Worm (Caenorhabditis elegans): Measurements from ENCODE around the gene ZK757.2.

Gene ZK757.2

DNA sequence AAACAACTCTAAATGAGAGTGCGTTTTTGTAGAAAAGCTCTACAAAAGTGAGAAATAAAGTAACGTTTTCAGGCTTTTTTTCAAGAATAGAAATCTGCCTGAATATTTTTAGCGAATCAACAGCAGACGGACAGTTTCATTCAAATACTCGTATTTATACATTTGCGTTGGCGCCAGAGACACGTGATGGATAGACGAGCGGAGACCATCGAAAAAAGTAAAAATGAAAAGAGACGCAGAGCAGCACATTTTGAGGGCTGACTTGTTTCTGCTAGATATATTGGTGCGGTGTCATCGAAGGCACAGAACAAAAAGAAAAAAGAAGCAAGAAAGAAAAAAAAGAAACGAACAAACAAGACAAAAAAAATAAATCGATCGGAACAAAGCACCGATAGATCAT, 52.7 kb downstream of the ZK757.2 start:
- TF ChIP-seq tab-1 (GFP tag; IDR thresholded peaks at IDR 0.05) (no peak), T22C8.4 (GFP tag; IDR thresholded peaks at IDR 0.05) (no peak), cog-1 (tag; optimal IDR thresholded peaks at IDR 0.05) (no peak), flt-1 (GFP tag; IDR thresholded peaks at IDR 0.05) (no peak), klf-2 (GFP tag; conservative IDR thresholded peaks at IDR 0.05) (no peak), ztf-23 (GFP tag; IDR thresholded peaks at IDR 0.05) (no peak), ref-1 (GFP tag; conservative IDR thresholded peaks at IDR 0.05) (no peak), med-1 (GFP tag; optimal IDR thresholded peaks at IDR 0.05; ENCODE audit: insufficient read depth) (no peak), ztf-29 (GFP tag; IDR thresholded peaks at IDR 0.05) (no peak)

DNA sequence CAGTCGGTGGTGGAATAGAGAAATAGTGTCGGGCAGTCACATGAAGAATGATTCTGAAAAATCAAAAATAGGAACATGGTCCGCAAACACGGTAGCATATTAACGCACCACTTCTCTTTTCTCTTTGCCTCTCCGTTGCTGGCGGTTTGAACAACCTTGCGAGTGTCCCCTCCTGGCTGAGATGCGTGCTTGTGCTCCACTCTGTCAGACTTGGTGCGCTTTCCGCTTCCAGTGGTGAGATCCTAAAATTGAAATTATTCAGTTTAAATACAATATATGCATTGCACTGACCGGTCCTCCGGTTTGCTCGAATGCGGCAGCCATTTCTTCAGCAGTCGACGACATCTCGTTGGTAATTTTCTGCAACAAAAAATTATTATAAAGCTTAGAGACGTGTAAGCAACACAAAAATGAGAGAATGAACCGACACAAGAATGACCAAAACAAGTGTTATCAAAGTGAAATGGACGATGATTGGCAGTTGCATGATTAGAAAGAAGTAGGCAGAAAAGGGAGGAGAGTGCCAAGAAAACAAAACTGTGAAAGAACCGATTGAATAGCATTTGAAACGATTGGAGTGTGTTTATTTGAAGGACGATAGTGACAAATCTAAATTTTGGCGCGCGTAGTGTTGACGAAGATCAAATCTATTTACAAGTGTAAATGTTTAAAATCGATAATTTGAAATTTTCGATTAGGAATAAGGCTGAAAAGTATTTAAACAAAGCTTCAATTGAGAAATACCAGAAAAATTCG, 53.5 kb downstream of the ZK757.2 start, which contains the start of gene ZK632.9:
Gene ZK632.9 (minus strand): TSS at position 360 of the 756 bp plus-strand sequence.
- TF ChIP-seq tab-1 (GFP tag; IDR thresholded peaks at IDR 0.05) (no peak), klf-2 (GFP tag; conservative IDR thresholded peaks at IDR 0.05) (no peak), med-1 (GFP tag; optimal IDR thresholded peaks at IDR 0.05; ENCODE audit: insufficient read depth) (no peak), ref-1 (GFP tag; conservative IDR thresholded peaks at IDR 0.05) (no peak), ztf-29 (GFP tag; IDR thresholded peaks at IDR 0.05) (0 out of 2 replicates have a peak, but pooled peaks have one; percentile 38)

DNA sequence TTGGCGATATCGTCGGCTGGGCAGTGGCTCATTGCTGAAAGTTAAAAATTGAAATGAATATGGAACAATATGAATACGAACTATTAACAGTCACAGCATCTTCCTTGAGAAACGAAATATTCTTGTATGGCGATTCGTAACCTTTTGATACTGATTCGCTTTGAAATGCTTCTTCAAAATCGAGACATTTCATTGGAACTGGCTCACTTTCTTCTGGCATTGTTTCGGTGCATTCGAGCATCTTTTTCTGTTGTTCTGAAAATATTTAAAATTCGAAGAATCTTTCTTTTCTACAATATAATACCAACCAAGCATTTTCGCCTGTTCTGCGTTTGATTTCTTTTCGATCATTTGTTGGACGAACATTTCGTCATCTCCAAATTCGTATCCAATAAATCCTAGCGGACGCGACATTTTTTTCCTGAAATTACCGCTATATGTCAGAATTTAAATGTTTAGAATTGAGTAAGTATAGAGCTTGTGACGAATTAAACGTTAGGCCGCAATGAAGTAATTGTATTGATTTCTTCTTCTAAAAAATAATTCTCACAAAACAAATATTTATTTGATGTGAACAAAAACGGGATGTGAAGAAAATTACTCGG, 54.3 kb downstream of the ZK757.2 start, which contains the start of gene lin-52:
Gene lin-52 (minus strand): TSS at position 421 of the 605 bp plus-strand sequence.
- no peak for TF ChIP-seq tab-1 (GFP tag; IDR thresholded peaks at IDR 0.05)
- TF ChIP-seq T22C8.4 (GFP tag; IDR thresholded peaks at IDR 0.05) = no peak
- no peak for TF ChIP-seq flt-1 (GFP tag; IDR thresholded peaks at IDR 0.05)
- no peak for TF ChIP-seq ztf-23 (GFP tag; IDR thresholded peaks at IDR 0.05)
- no peak for TF ChIP-seq cog-1 (tag; optimal IDR thresholded peaks at IDR 0.05)
- no peak for TF ChIP-seq ztf-29 (GFP tag; IDR thresholded peaks at IDR 0.05)
- no peak for TF ChIP-seq klf-2 (GFP tag; conservative IDR thresholded peaks at IDR 0.05)
- TF ChIP-seq ref-1 (GFP tag; conservative IDR thresholded peaks at IDR 0.05) = no peak
- no peak for TF ChIP-seq med-1 (GFP tag; optimal IDR thresholded peaks at IDR 0.05; ENCODE audit: insufficient read depth)

Data from whole organism, midembryonic.